Worm (Caenorhabditis elegans) whole organism, L3 larva: ENCODE data around the gene C18E9.9.

Experiments used
- aly-2 ChIP-seq: fragments of 150-350 bp; optimal IDR thresholded peaks from 2 replicates; lab custom pipeline; 2014; ENCODE audit warnings: missing biosample characterization, missing genetic modification characterization
- ceh-16 ChIP-seq: sonication (generic microtip); optimal IDR thresholded peaks from 2 replicates; lab custom pipeline; 2017; ENCODE audit warnings: missing biosample characterization, missing genetic modification characterization
- ceh-28 ChIP-seq: fragments of 150-350 bp; optimal IDR thresholded peaks from 2 replicates; lab custom pipeline; 2014; ENCODE audit warnings: missing biosample characterization, missing genetic modification reagents, missing genetic modification characterization
- ceh-82 ChIP-seq: fragments of 150-350 bp; optimal IDR thresholded peaks from 2 replicates; lab custom pipeline; 2014; ENCODE audit warnings: missing biosample characterization, missing genetic modification characterization
- ceh-9 ChIP-seq: sonication (generic microtip); optimal IDR thresholded peaks from 2 replicates; lab custom pipeline; 2018; ENCODE audit warnings: missing biosample characterization, missing genetic modification characterization
- elt-1 ChIP-seq: fragments of 150-350 bp; optimal IDR thresholded peaks from 2 replicates; lab custom pipeline; 2014; ENCODE audit warnings: missing biosample characterization, missing genetic modification characterization
- elt-2 ChIP-seq: sonication (generic microtip); optimal IDR thresholded peaks from 2 replicates; lab custom pipeline; 2016; ENCODE audit warnings: missing genetic modification reagents, mild to moderate bottlenecking, missing genetic modification characterization, missing compliant biosample characterization
- fkh-10 ChIP-seq: sonication (generic microtip); optimal IDR thresholded peaks from 2 replicates; lab custom pipeline; 2017; ENCODE audit warnings: missing biosample characterization, missing genetic modification reagents, missing genetic modification characterization
- fkh-2 ChIP-seq: fragments of 150-350 bp; optimal IDR thresholded peaks from 2 replicates; lab custom pipeline; 2014; ENCODE audit warnings: missing biosample characterization, missing genetic modification reagents, missing genetic modification characterization
- fos-1 ChIP-seq: fragments of 150-350 bp; optimal IDR thresholded peaks from 2 replicates; lab custom pipeline; 2014; ENCODE audit warnings: missing biosample characterization, missing genetic modification characterization
- lin-15B ChIP-seq: fragments of 150-350 bp; optimal IDR thresholded peaks from 2 replicates; lab custom pipeline; 2014; ENCODE audit warnings: missing biosample characterization, missing genetic modification characterization
- lin-39 ChIP-seq: fragments of 150-350 bp; optimal IDR thresholded peaks from 2 replicates; lab custom pipeline; 2018; ENCODE audit warnings: missing biosample characterization, missing genetic modification reagents, missing genetic modification characterization
- nfya-1 ChIP-seq: sonication (generic microtip); optimal IDR thresholded peaks from 2 replicates; lab custom pipeline; 2017; ENCODE audit warnings: missing genetic modification characterization, mild to moderate bottlenecking, missing compliant biosample characterization, antibody characterized with exemption, moderate library complexity; ENCODE audit not compliant: insufficient read depth
- nhr-11 ChIP-seq: fragments of 150-350 bp; optimal IDR thresholded peaks from 2 replicates; lab custom pipeline; 2014; ENCODE audit warnings: missing biosample characterization, missing genetic modification characterization
- nhr-23 ChIP-seq: fragments of 150-350 bp; optimal IDR thresholded peaks from 2 replicates; lab custom pipeline; 2014; ENCODE audit warnings: missing biosample characterization, missing genetic modification reagents, missing genetic modification characterization
- nhr-237 ChIP-seq: fragments of 150-350 bp; optimal IDR thresholded peaks from 2 replicates; lab custom pipeline; 2014; ENCODE audit warnings: missing biosample characterization, missing genetic modification characterization
- nhr-25 ChIP-seq: sonication (generic microtip); optimal IDR thresholded peaks from 2 replicates; lab custom pipeline; 2017; ENCODE audit warnings: missing biosample characterization, missing genetic modification characterization
- nhr-28 ChIP-seq: fragments of 150-350 bp; optimal IDR thresholded peaks from 2 replicates; lab custom pipeline; 2014; ENCODE audit warnings: missing biosample characterization, missing genetic modification characterization
- nhr-76 ChIP-seq: fragments of 150-350 bp; sonication (generic microtip); optimal IDR thresholded peaks from 5 replicates; lab custom pipeline; 2014; ENCODE audit warnings: missing biosample characterization, missing genetic modification characterization
- pha-4 ChIP-seq: fragments of 150-350 bp; optimal IDR thresholded peaks from 2 replicates; lab custom pipeline; 2014; ENCODE audit warnings: missing biosample characterization, missing genetic modification reagents, missing genetic modification characterization
- sea-2 ChIP-seq: fragments of 150-350 bp; sonication (generic microtip); optimal IDR thresholded peaks from 4 replicates; lab custom pipeline; 2014; ENCODE audit warnings: missing biosample characterization, missing genetic modification reagents, missing genetic modification characterization
- skn-1 ChIP-seq: fragments of 150-350 bp; optimal IDR thresholded peaks from 2 replicates; lab custom pipeline; 2014; ENCODE audit warnings: missing biosample characterization, missing genetic modification characterization
- snpc-4 ChIP-seq: fragments of 150-350 bp; optimal IDR thresholded peaks from 2 replicates; lab custom pipeline; 2014; ENCODE audit warnings: missing biosample characterization, missing genetic modification characterization
- tbx-2 ChIP-seq: sonication (generic microtip); optimal IDR thresholded peaks from 2 replicates; lab custom pipeline; 2016; ENCODE audit warnings: mild to moderate bottlenecking, missing genetic modification characterization, missing compliant biosample characterization
- unc-39 ChIP-seq: sonication (generic microtip); optimal IDR thresholded peaks from 4 replicates; lab custom pipeline; 2017; ENCODE audit warnings: missing biosample characterization, missing genetic modification characterization
- unc-62 ChIP-seq: fragments of 150-350 bp; sonication (generic microtip); optimal IDR thresholded peaks from 4 replicates; lab custom pipeline; 2014; ENCODE audit warnings: missing biosample characterization, missing genetic modification reagents, missing genetic modification characterization
- zag-1 ChIP-seq: fragments of 150-350 bp; optimal IDR thresholded peaks from 2 replicates; lab custom pipeline; 2014; ENCODE audit warnings: missing biosample characterization, missing genetic modification characterization
- ztf-11 ChIP-seq: fragments of 150-350 bp; optimal IDR thresholded peaks from 2 replicates; lab custom pipeline; 2014; ENCODE audit warnings: missing biosample characterization, missing genetic modification characterization
- ztf-4 ChIP-seq: fragments of 150-350 bp; optimal IDR thresholded peaks from 2 replicates; lab custom pipeline; 2014; ENCODE audit warnings: missing biosample characterization, missing genetic modification characterization

Gene C18E9.9

DNA sequence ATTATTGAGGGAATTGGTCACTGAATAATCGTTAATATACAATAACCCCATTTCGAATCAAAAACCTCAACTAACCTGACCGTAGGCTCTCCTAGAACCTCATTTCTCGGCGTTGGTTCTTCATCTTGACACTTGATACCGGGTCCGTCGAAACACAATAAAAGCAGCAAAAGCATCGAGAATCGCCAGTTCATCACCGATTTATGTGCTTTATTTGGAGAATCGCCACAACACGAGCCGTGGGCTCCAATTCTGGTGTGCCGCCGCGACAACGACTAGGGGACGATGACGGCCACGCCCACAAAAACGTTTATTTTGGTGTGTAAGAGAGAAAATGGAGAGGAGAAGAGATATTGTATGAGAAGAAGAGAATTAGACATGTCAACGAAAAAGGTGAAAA is 42.0 kb downstream of the C18E9.9 start, which contains the start of gene cutl-15:
cutl-15 (minus strand) TSS at position 298 of the 400 bp plus-strand sequence.
- TF ChIP-seq ceh-16 (tag; lab: Kevin White, UChicago) (no peak), ztf-11 (tag; lab: Kevin White, UChicago) (no peak), fos-1 (no peak), aly-2 (tag; lab: Kevin White, UChicago) (no peak), nhr-237 (tag; lab: Kevin White, UChicago) (no peak), fkh-2 (tag; lab: Kevin White, UChicago) (no peak), elt-2 (tag; lab: Kevin White, UChicago) (no peak), ceh-9 (tag; lab: Kevin White, UChicago) (no peak), nhr-11 (tag; lab: Kevin White, UChicago) (no peak), lin-39 (tag; lab: Kevin White, UChicago) (no peak), snpc-4 (tag; lab: Kevin White, UChicago) (no peak), nhr-28 (no peak), elt-1 (tag; lab: Kevin White, UChicago) (no peak), unc-62 (GFP tag; lab: Kevin White, UChicago) (no peak), ceh-28 (tag; lab: Kevin White, UChicago) (no peak), ceh-82 (tag; lab: Kevin White, UChicago) (no peak)

DNA sequence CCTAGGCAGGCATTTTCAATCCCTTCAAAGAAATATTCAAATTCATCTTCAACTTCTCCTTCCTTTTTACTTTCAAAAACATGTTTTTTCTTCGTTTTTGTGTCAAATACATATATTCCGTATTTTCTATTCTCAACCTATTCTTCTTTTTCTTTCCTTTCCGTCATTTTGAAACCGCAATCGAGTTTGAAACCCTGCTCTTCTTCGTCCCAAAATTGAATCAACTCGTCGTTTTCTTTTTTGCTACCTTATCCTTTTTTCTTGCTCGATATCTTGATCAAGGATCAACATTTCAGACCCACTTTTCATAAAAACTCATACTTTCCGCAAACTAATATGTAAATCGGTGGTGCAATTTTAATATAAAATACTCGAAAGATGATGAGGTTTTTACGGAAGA is 44.2 kb downstream of the C18E9.9 start:
- no peak for TF ChIP-seq ceh-82 (tag; lab: Kevin White, UChicago)
- no peak for TF ChIP-seq skn-1 (tag; lab: Kevin White, UChicago)
- TF ChIP-seq fkh-10 (GFP tag; lab: Kevin White, UChicago) = peak; percentile 68

DNA sequence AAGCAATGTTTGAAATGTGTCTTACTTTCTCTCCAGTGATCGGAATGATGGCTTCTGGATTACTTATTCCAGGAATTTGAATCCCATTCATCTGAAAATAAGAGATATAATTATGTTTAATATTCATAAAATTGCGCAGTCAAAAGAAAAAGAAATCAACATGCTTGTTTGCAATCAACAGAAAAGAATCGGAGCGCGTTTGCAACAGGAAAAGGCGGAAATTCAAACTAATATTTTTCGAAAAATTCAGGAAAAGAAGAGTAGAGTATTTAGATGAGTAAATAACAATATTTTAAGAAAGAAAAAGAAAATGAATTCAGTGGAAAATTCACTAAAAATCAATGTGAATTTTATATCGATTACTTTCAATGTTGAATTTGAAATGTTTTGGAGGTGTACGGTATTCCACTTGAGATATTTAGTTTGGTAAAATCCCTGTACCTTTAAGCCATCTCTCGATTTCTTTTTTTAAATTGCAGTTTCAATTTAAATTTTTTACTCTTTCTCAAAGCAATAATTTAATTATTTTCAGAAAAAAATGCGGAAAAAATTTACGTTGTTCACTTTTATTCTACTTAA is 48.9 kb downstream of the C18E9.9 start, which contains the start of the genes set-17 and T21B10.4:
set-17 (minus strand) TSS at position 127 of the 579 bp plus-strand sequence.
T21B10.4 (plus strand) TSS at position 533 of the 579 bp plus-strand sequence.
- TF ChIP-seq nhr-25 (peak; percentile 7), pha-4 (tag; lab: Kevin White, UChicago) (peak; percentile 86), ceh-9 (tag; lab: Kevin White, UChicago) (no peak), ceh-28 (tag; lab: Kevin White, UChicago) (no peak), unc-39 (no peak), lin-15B (peak; percentile 29), elt-1 (tag; lab: Kevin White, UChicago) (peak; percentile 61), nfya-1 (tag; lab: Kevin White, UChicago) (peak; percentile 35)

DNA sequence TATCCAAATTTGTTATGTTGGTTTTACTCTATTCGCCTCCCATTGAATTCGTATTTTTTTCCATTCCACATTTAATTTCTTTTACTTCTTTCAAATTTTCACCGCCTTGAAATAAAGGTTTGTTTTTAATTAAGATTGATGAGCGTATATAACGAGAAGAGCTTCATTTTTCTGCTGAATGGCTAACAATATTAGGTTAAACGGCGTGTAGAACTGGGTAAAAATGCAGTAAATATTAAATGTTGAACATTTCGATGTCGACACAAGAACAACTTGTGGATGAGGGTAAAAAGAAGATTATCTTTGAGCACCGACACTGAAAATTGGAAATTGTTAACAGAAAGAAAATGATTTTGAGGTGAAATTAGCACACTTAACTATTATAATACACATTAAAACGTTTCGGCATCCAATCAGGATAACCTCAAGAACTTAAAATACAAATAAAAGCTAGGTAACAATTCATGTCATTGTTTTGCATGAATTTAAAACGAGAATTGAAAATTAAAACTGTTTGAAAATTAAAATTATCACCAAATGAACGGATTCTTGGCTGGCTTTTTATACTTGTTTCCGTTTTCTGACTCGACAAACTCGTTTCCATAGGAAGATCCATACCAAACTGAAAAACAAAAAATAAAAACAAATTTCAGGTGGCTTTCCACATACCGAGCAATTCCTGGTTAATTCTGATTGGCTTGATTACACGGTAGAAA is 50.3 kb downstream of the C18E9.9 start:
- TF ChIP-seq sea-2 (GFP tag; lab: Kevin White, UChicago) = no peak
- TF ChIP-seq ztf-11 (tag; lab: Kevin White, UChicago) = no peak
- TF ChIP-seq nhr-23 (tag; lab: Kevin White, UChicago) = no peak
- no peak for TF ChIP-seq elt-2 (tag; lab: Kevin White, UChicago)
- no peak for TF ChIP-seq nhr-76 (tag; lab: Kevin White, UChicago)
- no peak for TF ChIP-seq ztf-4
- no peak for TF ChIP-seq nhr-28
- no peak for TF ChIP-seq tbx-2 (tag; lab: Kevin White, UChicago)
- TF ChIP-seq zag-1 (tag; lab: Kevin White, UChicago) = no peak
- TF ChIP-seq skn-1 (tag; lab: Kevin White, UChicago) = no peak
- TF ChIP-seq snpc-4 (tag; lab: Kevin White, UChicago) = no peak
